Fruit fly (Drosophila melanogaster) whole organism: ENCODE measurements around the gene CG14259.

Experiments
- CG8478 ChIP-seq: fragments of >200 bp; optimal IDR thresholded peaks from 2 replicates; lab custom pipeline; 2018; ENCODE audit warnings: inconsistent platforms
- Dll ChIP-seq: fragments of >200 bp; optimal IDR thresholded peaks from 2 replicates; lab custom pipeline; 2017
- pan ChIP-seq: fragments of >200 bp; optimal IDR thresholded peaks from 2 replicates; lab custom pipeline; 2017
- usp ChIP-seq: fragments of >200 bp; optimal IDR thresholded peaks from 2 replicates; lab custom pipeline; 2017; ENCODE audit warnings: missing biosample characterization, missing genetic modification characterization, mixed read lengths

dm6 chr3R:27064099-27064498 is 30.2 kb upstream of the CG14259 start, which contains the start of gene Nep5:
- TF ChIP-seq usp (GFP tag; lab: Kevin White, UChicago), result no peak
- TF ChIP-seq CG8478 (lab: Kevin White, UChicago), result no peak
- TF ChIP-seq pan, result no peak
- TF ChIP-seq Dll (lab: Kevin White, UChicago), result no peak
